Worm (Caenorhabditis elegans) whole organism, young adult: ENCODE measurements around the gene glb-34.

Experiments used
- D2030.7 ChIP-seq: fragments of 200-800 bp; sonication (Bioruptor generic); IDR thresholded peaks from 2 replicates; pipeline ENCODE4 v1.3.6; 2022; ENCODE audit warnings: missing genetic modification reagents, missing genetic modification characterization, missing compliant biosample characterization
- F10E7.11 ChIP-seq: sonication (generic microtip); optimal IDR thresholded peaks from 2 replicates; lab custom pipeline; 2017; ENCODE audit warnings: mild to moderate bottlenecking, missing genetic modification characterization, moderate library complexity, missing compliant biosample characterization
- F33H1.4 ChIP-seq: fragments of 200-800 bp; sonication (Bioruptor generic); IDR thresholded peaks from 2 replicates; pipeline ENCODE4 v1.3.6; 2022; ENCODE audit warnings: missing genetic modification reagents, missing genetic modification characterization, missing compliant biosample characterization
- F39B2.1 ChIP-seq: fragments of 200-800 bp; sonication (Bioruptor generic); IDR thresholded peaks from 2 replicates; pipeline ENCODE4 v1.3.6; 2022; ENCODE audit warnings: missing genetic modification reagents, missing genetic modification characterization, missing compliant biosample characterization
- K12H6.12 ChIP-seq: fragments of 200-800 bp; sonication (Bioruptor generic); optimal IDR thresholded peaks from 2 replicates; lab custom pipeline; 2018; ENCODE audit warnings: mild to moderate bottlenecking, missing genetic modification characterization, missing compliant biosample characterization
- Y53G8AR.9 ChIP-seq: fragments of 200-800 bp; sonication (Bioruptor generic); conservative IDR thresholded peaks from 2 replicates; pipeline ENCODE4 v1.3.6; 2022; ENCODE audit warnings: missing genetic modification reagents, missing genetic modification characterization, missing compliant biosample characterization
- Y56A3A.18 ChIP-seq: fragments of 200-800 bp; sonication (Bioruptor generic); IDR thresholded peaks from 2 replicates; pipeline ENCODE4 v1.3.6; 2022; ENCODE audit warnings: missing genetic modification reagents, missing genetic modification characterization, missing compliant biosample characterization
- aptf-3 ChIP-seq: fragments of 200-800 bp; sonication (Bioruptor generic); IDR thresholded peaks from 2 replicates; pipeline ENCODE4 v1.3.6; 2022; ENCODE audit warnings: missing genetic modification characterization, missing compliant biosample characterization
- atf-7 ChIP-seq: sonication (generic microtip); optimal IDR thresholded peaks from 2 replicates; lab custom pipeline; 2017; ENCODE audit warnings: mild to moderate bottlenecking, missing genetic modification characterization, missing compliant biosample characterization
- attf-3 ChIP-seq: fragments of 200-800 bp; sonication (Bioruptor generic); conservative IDR thresholded peaks from 2 replicates; pipeline ENCODE4 v1.3.6; 2022; ENCODE audit warnings: missing genetic modification reagents, missing genetic modification characterization, missing compliant biosample characterization
- attf-6 ChIP-seq: fragments of 200-800 bp; sonication (Bioruptor generic); IDR thresholded peaks from 2 replicates; pipeline ENCODE4 v1.3.6; 2022; ENCODE audit warnings: missing genetic modification reagents, missing genetic modification characterization, missing compliant biosample characterization
- cebp-1 ChIP-seq, 2 experiments: fragments of 200-800 bp in 1 of 2; sonication (Bioruptor generic) in 1 of 2; sonication (generic microtip) in 1 of 2; IDR thresholded peaks in 1 of 2; optimal IDR thresholded peaks in 1 of 2; 2 replicates each; pipeline versions ENCODE4 v1.3.6 to Lab custom; 2017 to 2022; ENCODE audit warnings: missing compliant biosample characterization in 2 of 2, missing genetic modification characterization in 2 of 2, mild to moderate bottlenecking in 1 of 2, missing genetic modification reagents in 1 of 2, moderate library complexity in 1 of 2
- cebp-2 ChIP-seq: fragments of 200-800 bp; sonication (Bioruptor generic); IDR thresholded peaks from 2 replicates; pipeline ENCODE4 v1.3.6; 2022; ENCODE audit warnings: missing genetic modification characterization, missing compliant biosample characterization
- ceh-100 ChIP-seq: fragments of 200-800 bp; sonication (Bioruptor generic); IDR thresholded peaks from 2 replicates; pipeline ENCODE4 v1.3.6; 2022; ENCODE audit warnings: missing genetic modification reagents, missing genetic modification characterization, missing compliant biosample characterization
- ceh-91 ChIP-seq: fragments of 200-800 bp; sonication (Bioruptor generic); IDR thresholded peaks from 2 replicates; pipeline ENCODE4 v1.3.6; 2022; ENCODE audit warnings: missing genetic modification reagents, missing genetic modification characterization, missing compliant biosample characterization
- dox-1 ChIP-seq: fragments of 200-800 bp; sonication (Bioruptor generic); IDR thresholded peaks from 2 replicates; pipeline ENCODE4 v1.3.6; 2022; ENCODE audit warnings: missing genetic modification reagents, missing genetic modification characterization, missing compliant biosample characterization
- efl-1 ChIP-seq: fragments of 150-350 bp; optimal IDR thresholded peaks from 2 replicates; lab custom pipeline; 2014; ENCODE audit warnings: missing biosample characterization, missing genetic modification reagents, missing genetic modification characterization
- egrh-3 ChIP-seq: fragments of 200-800 bp; sonication (Bioruptor generic); IDR thresholded peaks from 2 replicates; pipeline ENCODE4 v1.3.6; 2022; ENCODE audit warnings: missing genetic modification reagents, missing genetic modification characterization, missing compliant biosample characterization
- ekl-4 ChIP-seq: fragments of 200-800 bp; sonication (Bioruptor generic); IDR thresholded peaks from 2 replicates; pipeline ENCODE4 v1.3.6; 2022; ENCODE audit warnings: missing genetic modification reagents, missing genetic modification characterization, missing compliant biosample characterization
- him-1 ChIP-seq: sonication (generic microtip); optimal IDR thresholded peaks from 2 replicates; lab custom pipeline; 2016; ENCODE audit warnings: missing genotype, missing genetic modification reagents, missing genetic modification characterization, missing compliant biosample characterization
- hmg-1.2 ChIP-seq: fragments of 200-800 bp; sonication (Bioruptor generic); IDR thresholded peaks from 2 replicates; pipeline ENCODE4 v1.3.6; 2022; ENCODE audit warnings: missing genetic modification reagents, missing genetic modification characterization, missing compliant biosample characterization
- hmg-20 ChIP-seq: fragments of 200-800 bp; sonication (Bioruptor generic); IDR thresholded peaks from 2 replicates; pipeline ENCODE4 v1.3.6; 2022; ENCODE audit warnings: missing genetic modification reagents, missing genetic modification characterization, missing compliant biosample characterization
- let-607 ChIP-seq, 2 experiments: fragments of 200-800 bp in 1 of 2; sonication (Bioruptor generic) in 1 of 2; sonication (generic microtip) in 1 of 2; optimal IDR thresholded peaks; 2 replicates each; lab custom pipeline; 2016 to 2018; ENCODE audit warnings: mild to moderate bottlenecking in 2 of 2, missing compliant biosample characterization in 2 of 2, missing genetic modification characterization in 2 of 2, moderate library complexity in 2 of 2, missing genotype in 1 of 2
- madf-3 ChIP-seq: fragments of 200-800 bp; sonication (Bioruptor generic); IDR thresholded peaks from 2 replicates; pipeline ENCODE4 v1.3.6; 2022; ENCODE audit warnings: missing genetic modification reagents, missing genetic modification characterization, missing compliant biosample characterization
- madf-6 ChIP-seq: fragments of 200-800 bp; sonication (Bioruptor generic); IDR thresholded peaks from 2 replicates; pipeline ENCODE4 v1.3.6; 2022; ENCODE audit warnings: missing genetic modification reagents, missing genetic modification characterization, missing compliant biosample characterization
- madf-8 ChIP-seq: fragments of 200-800 bp; sonication (Bioruptor generic); conservative IDR thresholded peaks from 2 replicates; pipeline ENCODE4 v1.3.6; 2022; ENCODE audit warnings: missing genetic modification reagents, missing genetic modification characterization, missing compliant biosample characterization
- nfyb-1 ChIP-seq: fragments of 200-800 bp; sonication (Bioruptor generic); IDR thresholded peaks from 2 replicates; pipeline ENCODE4 v1.3.6; 2022; ENCODE audit warnings: missing genetic modification reagents, missing genetic modification characterization, missing compliant biosample characterization
- pbrm-1 ChIP-seq: fragments of 200-800 bp; sonication (Bioruptor generic); IDR thresholded peaks from 2 replicates; pipeline ENCODE4 v1.3.6; 2022; ENCODE audit warnings: missing genetic modification reagents, missing genetic modification characterization, missing compliant biosample characterization
- pha-4 ChIP-seq: fragments of 150-350 bp; sonication (generic microtip); optimal IDR thresholded peaks from 2 replicates; lab custom pipeline; 2014; ENCODE audit warnings: missing biosample characterization, missing genetic modification reagents, missing genetic modification characterization
- rcor-1 ChIP-seq: fragments of 200-800 bp; sonication (Bioruptor generic); IDR thresholded peaks from 2 replicates; pipeline ENCODE4 v1.3.6; 2022; ENCODE audit warnings: missing genetic modification reagents, missing genetic modification characterization, missing compliant biosample characterization
- snpc-1.3 ChIP-seq: sonication (generic microtip); optimal IDR thresholded peaks from 2 replicates; lab custom pipeline; 2017; ENCODE audit warnings: missing genetic modification characterization, mild to moderate bottlenecking, missing compliant biosample characterization, antibody characterized with exemption, moderate library complexity, missing genotype, missing genetic modification reagents; ENCODE audit not compliant: insufficient read depth
- snpc-4 ChIP-seq, 5 experiments: fragments of 150-350 bp in 1 of 5; sonication (generic microtip) in 4 of 5; optimal IDR thresholded peaks; 2 replicates each; lab custom pipeline; 2014 to 2018; ENCODE audit warnings: missing genetic modification characterization in 5 of 5, missing biosample characterization in 3 of 5, antibody characterized with exemption in 2 of 5, mild to moderate bottlenecking in 2 of 5, missing compliant biosample characterization in 2 of 5, missing genotype in 2 of 5, moderate library complexity in 2 of 5, missing genetic modification reagents in 1 of 5
- tbp1 ChIP-seq: fragments of 200-800 bp; sonication (Bioruptor generic); optimal IDR thresholded peaks from 2 replicates; lab custom pipeline; 2018; ENCODE audit warnings: mild to moderate bottlenecking, missing genetic modification characterization, missing compliant biosample characterization
- ztf-18 ChIP-seq: sonication (generic microtip); optimal IDR thresholded peaks from 2 replicates; lab custom pipeline; 2016; ENCODE audit warnings: missing genotype, mild to moderate bottlenecking, missing genetic modification characterization, missing compliant biosample characterization
- ztf-25 ChIP-seq: fragments of 200-800 bp; sonication (Bioruptor generic); IDR thresholded peaks from 2 replicates; pipeline ENCODE4 v1.3.6; 2022; ENCODE audit warnings: missing genetic modification reagents, missing genetic modification characterization, missing compliant biosample characterization
- ztf-6 ChIP-seq: fragments of 200-800 bp; sonication (Bioruptor generic); IDR thresholded peaks from 2 replicates; pipeline ENCODE4 v1.3.6; 2022; ENCODE audit warnings: missing genetic modification reagents, missing genetic modification characterization, missing compliant biosample characterization

glb-34 gene

DNA sequence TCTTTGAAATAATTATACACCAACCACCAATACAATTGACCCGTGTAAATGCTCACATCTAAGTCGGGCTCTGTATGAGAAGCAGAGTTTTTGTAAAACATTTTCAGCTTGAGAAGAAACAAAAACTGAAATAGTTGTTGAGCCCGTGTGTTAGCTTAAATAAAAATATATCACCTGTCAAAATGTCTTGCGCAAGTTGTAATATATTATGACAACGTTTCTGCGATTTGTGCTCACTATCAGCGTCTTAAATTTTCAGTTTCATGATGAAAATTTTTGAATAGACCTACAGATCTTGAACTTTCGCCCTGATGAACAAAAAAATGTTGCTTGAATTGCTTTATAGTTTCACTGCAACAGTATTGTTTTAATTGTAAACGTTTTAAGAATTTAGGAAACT is 37.5 kb downstream of the glb-34 start, which contains the start of gene T27E7.4 (continued):
- TF ChIP-seq hmg-20 (GFP tag; lab: Robert Waterston, UW) (no peak), ztf-18 (tag; lab: Kevin White, UChicago) (no peak), let-607 (tag; optimal IDR thresholded peaks at IDR 0.05; lab: Kevin White, UChicago) (no peak), madf-6 (GFP tag; lab: Robert Waterston, UW) (no peak), nfyb-1 (no peak), K12H6.12 (tag; lab: Kevin White, UChicago) (no peak)

- TF ChIP-seq atf-7 (tag; lab: Kevin White, UChicago) (no peak), dox-1 (GFP tag; lab: Robert Waterston, UW) (0 out of 2 replicates have a peak, but pooled peaks have one; percentile 18), F10E7.11 (tag; lab: Kevin White, UChicago) (no peak), cebp-2 (GFP tag; lab: Robert Waterston, UW) (peak; percentile 68; the same call in 1 of the 2 replicates), efl-1 (GFP tag; lab: Kevin White, UChicago) (peak; percentile 30), snpc-4 (GFP tag; optimal IDR thresholded peaks at IDR 0.05; lab: Kevin White, UChicago) (no peak), snpc-4 (tag; optimal IDR thresholded peaks at IDR 0.05; lab: Kevin White, UChicago) (peak in 1 of 4 experiments; percentile 39), attf-6 (GFP tag; lab: Robert Waterston, UW) (0 out of 2 replicates have a peak, but pooled peaks have one; percentile 46), cebp-1 (GFP tag; IDR thresholded peaks at IDR 0.05; lab: Robert Waterston, UW) (peak; percentile 87), cebp-1 (tag; optimal IDR thresholded peaks at IDR 0.05; lab: Kevin White, UChicago) (peak; percentile 94)
Measured at ce11 chrIV:14532366-14532765, 40.1 kb downstream of the glb-34 start.

DNA sequence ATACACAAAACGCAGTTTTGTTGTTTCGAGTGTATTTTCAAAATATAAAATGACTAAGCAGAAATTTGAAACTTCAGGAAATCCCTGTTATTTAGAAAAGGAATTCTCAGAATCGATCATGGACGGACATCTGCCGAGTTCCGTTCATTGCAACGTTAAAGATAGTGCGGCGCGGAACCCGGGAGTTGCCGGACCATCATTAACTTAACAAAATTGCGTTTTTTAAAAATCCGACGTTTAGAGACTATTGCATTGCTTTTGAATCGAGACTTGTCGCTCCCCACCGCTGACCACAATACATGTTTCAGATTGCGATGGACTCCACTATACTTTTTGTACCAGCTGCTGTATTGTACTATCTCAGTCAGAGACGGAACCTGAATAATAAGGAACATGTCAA is 42.5 kb downstream of the glb-34 start:
- TF ChIP-seq ztf-6 (GFP tag; lab: Robert Waterston, UW) (no peak), hmg-1.2 (GFP tag; lab: Robert Waterston, UW) (peak; percentile 21; the same call in 1 of the 2 replicates), aptf-3 (GFP tag; lab: Robert Waterston, UW) (no peak), snpc-4 (GFP tag; optimal IDR thresholded peaks at IDR 0.05; lab: Kevin White, UChicago) (no peak), snpc-4 (tag; optimal IDR thresholded peaks at IDR 0.05; lab: Kevin White, UChicago) (peak in 1 of 4 experiments; percentile 60)

- no peak for TF ChIP-seq ekl-4
- no peak for TF ChIP-seq him-1 (tag; lab: Kevin White, UChicago)
- TF ChIP-seq pha-4 (tag; lab: Kevin White, UChicago): no peak
Measured at ce11 chrIV:14528718-14529117, 43.8 kb downstream of the glb-34 start, which contains the start of gene T27E7.3. TSS of gene T27E7.3 (plus strand) at chrIV:14529018.

- TF ChIP-seq snpc-1.3 (tag; lab: Kevin White, UChicago): peak; percentile 8
- TF ChIP-seq ceh-91 (GFP tag; lab: Robert Waterston, UW): peak; percentile 62; the same call in 1 of the 2 replicates
- TF ChIP-seq Y56A3A.18 (GFP tag; lab: Robert Waterston, UW): peak; percentile 72
- peak; percentile 87 for TF ChIP-seq ceh-100 (GFP tag; lab: Robert Waterston, UW)
- TF ChIP-seq ztf-25 (GFP tag; lab: Robert Waterston, UW): 0 out of 2 replicates have a peak, but pooled peaks have one; percentile 25
- peak; percentile 88 for TF ChIP-seq rcor-1 (GFP tag; lab: Robert Waterston, UW)
- TF ChIP-seq attf-6 (GFP tag; lab: Robert Waterston, UW): peak; percentile 100
- peak; percentile 86 for TF ChIP-seq dox-1 (GFP tag; lab: Robert Waterston, UW)
- peak; percentile 99 for TF ChIP-seq pbrm-1 (GFP tag; lab: Robert Waterston, UW)
- TF ChIP-seq ekl-4: peak; percentile 78
- peak; percentile 97 for TF ChIP-seq D2030.7 (GFP tag; lab: Robert Waterston, UW)
- peak; percentile 68 for TF ChIP-seq tbp1 (GFP tag; lab: Kevin White, UChicago)
- TF ChIP-seq madf-3: peak; percentile 75; the same call in 1 of the 2 replicates
- TF ChIP-seq egrh-3: peak; percentile 45; the same call in 1 of the 2 replicates
- 0 out of 2 replicates have a peak, but pooled peaks have one; percentile 10 for TF ChIP-seq F39B2.1 (GFP tag; lab: Robert Waterston, UW)
- peak; percentile 84 for TF ChIP-seq hmg-1.2 (GFP tag; lab: Robert Waterston, UW)
- peak; percentile 48; the same call in 1 of the 2 replicates for TF ChIP-seq attf-3 (GFP tag; lab: Robert Waterston, UW)
- TF ChIP-seq F33H1.4 (GFP tag; lab: Robert Waterston, UW): peak; percentile 63
- TF ChIP-seq madf-6 (GFP tag; lab: Robert Waterston, UW): peak; percentile 88
- peak; percentile 57 for TF ChIP-seq madf-8
- peak; percentile 86 for TF ChIP-seq Y53G8AR.9
Measured at ce11 chrIV:14525272-14526162, 47.0 kb downstream of the glb-34 start.
